Worm (Caenorhabditis elegans) whole organism, early embryonic: Measurements from ENCODE around the gene K08D8.9.

Experiments used
- B0310.2 ChIP-seq: sonication (generic microtip); optimal IDR thresholded peaks from 2 replicates; lab custom pipeline; 2016; ENCODE audit warnings: mild to moderate bottlenecking, missing genetic modification characterization, missing compliant biosample characterization
- F13C5.2 ChIP-seq: sonication (generic microtip); optimal IDR thresholded peaks from 2 replicates; lab custom pipeline; 2017; ENCODE audit warnings: mild to moderate bottlenecking, missing genetic modification characterization, inconsistent platforms, missing compliant biosample characterization
- ama-1 ChIP-seq: fragments of 150-350 bp; optimal IDR thresholded peaks from 2 replicates; lab custom pipeline; 2014
- ceh-13 ChIP-seq: fragments of 200-800 bp; sonication (Bioruptor generic); optimal IDR thresholded peaks from 2 replicates; lab custom pipeline; 2018; ENCODE audit warnings: mild to moderate bottlenecking, missing genetic modification characterization, missing compliant biosample characterization
- ceh-36 ChIP-seq: sonication (generic microtip); optimal IDR thresholded peaks from 2 replicates; lab custom pipeline; 2016; ENCODE audit warnings: missing genetic modification characterization, inconsistent platforms, missing compliant biosample characterization
- ets-7 ChIP-seq: sonication (generic microtip); optimal IDR thresholded peaks from 2 replicates; lab custom pipeline; 2016; ENCODE audit warnings: missing genotype, missing genetic modification characterization, missing compliant biosample characterization
- flt-1 ChIP-seq: fragments of 200-800 bp; sonication (Bioruptor generic); IDR thresholded peaks from 2 replicates; pipeline ENCODE4 v1.3.6; 2022; ENCODE audit warnings: missing genetic modification characterization, missing compliant biosample characterization
- hmbx-1 ChIP-seq: sonication (generic microtip); optimal IDR thresholded peaks from 2 replicates; lab custom pipeline; 2016; ENCODE audit warnings: mild to moderate bottlenecking, missing genetic modification characterization, missing compliant biosample characterization
- hmg-4 ChIP-seq: fragments of 200-800 bp; sonication (Bioruptor generic); optimal IDR thresholded peaks from 2 replicates; lab custom pipeline; 2018; ENCODE audit warnings: mild to moderate bottlenecking, missing genetic modification characterization, missing compliant biosample characterization
- hnd-1 ChIP-seq: sonication (generic microtip); optimal IDR thresholded peaks from 2 replicates; lab custom pipeline; 2016; ENCODE audit warnings: missing genetic modification characterization, missing compliant biosample characterization
- pes-1 ChIP-seq: fragments of 200-800 bp; sonication (Bioruptor generic); IDR thresholded peaks from 2 replicates; pipeline ENCODE4 v1.3.6; 2022; ENCODE audit warnings: missing genetic modification reagents, missing genetic modification characterization, missing compliant biosample characterization
- scrt-1 ChIP-seq: fragments of 200-800 bp; sonication (Bioruptor generic); IDR thresholded peaks from 2 replicates; pipeline ENCODE4 v1.3.6; 2022; ENCODE audit warnings: missing genetic modification characterization, missing compliant biosample characterization
- sea-1 ChIP-seq: fragments of 200-800 bp; sonication (Bioruptor generic); conservative IDR thresholded peaks from 2 replicates; pipeline ENCODE4 v1.3.6; 2022; ENCODE audit warnings: missing genetic modification characterization, missing compliant biosample characterization
- tra-4 ChIP-seq: sonication (generic microtip); optimal IDR thresholded peaks from 2 replicates; lab custom pipeline; 2017; ENCODE audit warnings: missing genetic modification characterization, missing compliant biosample characterization

- TF ChIP-seq ama-1 (lab: Kevin White, UChicago) (no peak), tra-4 (no peak), flt-1 (GFP tag; lab: Robert Waterston, UW) (no peak), pes-1 (GFP tag; lab: Robert Waterston, UW) (no peak), ceh-13 (no peak), B0310.2 (no peak), F13C5.2 (tag; lab: Kevin White, UChicago) (no peak), ets-7 (tag; lab: Kevin White, UChicago) (no peak), sea-1 (GFP tag; lab: Robert Waterston, UW) (no peak), hnd-1 (tag; lab: Kevin White, UChicago) (no peak), scrt-1 (GFP tag; lab: Robert Waterston, UW) (no peak), hmg-4 (GFP tag; lab: Kevin White, UChicago) (no peak), ceh-36 (tag; lab: Kevin White, UChicago) (no peak), hmbx-1 (tag; lab: Kevin White, UChicago) (no peak)
These were observed 16.0 kb downstream of the K08D8.9 start, which contains the start of gene srz-15 for ce11 chrIV:12915479-12915878.
